Fruit fly (Drosophila melanogaster): ENCODE results near the gene Sgp.

Sgp gene

DNA sequence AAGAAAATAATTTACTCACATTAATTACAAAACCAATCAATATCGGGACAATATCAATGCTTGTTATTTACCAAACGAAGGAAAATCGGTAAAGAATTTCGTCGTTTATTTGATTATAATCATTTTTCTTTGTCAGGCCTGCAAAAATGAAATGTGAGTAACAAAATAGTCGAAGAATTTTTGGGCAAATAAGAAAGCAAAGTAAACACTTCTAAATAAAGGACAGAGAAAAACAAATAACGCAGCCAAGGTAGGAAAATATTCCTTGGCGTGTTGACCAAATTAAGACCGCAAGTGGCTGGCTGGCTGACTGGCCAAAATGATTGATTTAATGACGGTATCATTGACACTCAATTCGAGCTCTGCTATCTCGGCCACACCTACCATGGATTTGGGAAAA is 28.6 kb downstream of the Sgp start:
- no peak for TF ChIP-seq psq (GFP tag; optimal IDR thresholded peaks at IDR 0.05)
- no peak for TF ChIP-seq N (GFP tag; optimal IDR thresholded peaks at IDR 0.05)
- no peak for TF ChIP-seq tai (GFP tag; optimal IDR thresholded peaks at IDR 0.05)
- TF ChIP-seq Abd-B (GFP tag; optimal IDR thresholded peaks at IDR 0.05): no peak
- TF ChIP-seq foxo (GFP tag; optimal IDR thresholded peaks at IDR 0.05): no peak
- TF ChIP-seq br (GFP tag; optimal IDR thresholded peaks at IDR 0.05): no peak
- TF ChIP-seq Myc (optimal IDR thresholded peaks at IDR 0.05): no peak
- TF ChIP-seq Dfd (GFP tag; optimal IDR thresholded peaks at IDR 0.05): no peak
- no peak for TF ChIP-seq CrebA (GFP tag; optimal IDR thresholded peaks at IDR 0.05; ENCODE audit: borderline replicate concordance)
- no peak for TF ChIP-seq dl (GFP tag; optimal IDR thresholded peaks at IDR 0.05; ENCODE audit: insufficient read depth in 1 of 2, partially characterized antibody in 2 of 2)
- no peak for TF ChIP-seq dmrt93B (GFP tag; optimal IDR thresholded peaks at IDR 0.05)
- TF ChIP-seq rgr (GFP tag; optimal IDR thresholded peaks at IDR 0.05): no peak
- TF ChIP-seq sv (GFP tag; optimal IDR thresholded peaks at IDR 0.05): no peak
- no peak for TF ChIP-seq CG32264 (GFP tag; optimal IDR thresholded peaks at IDR 0.05)
- no peak for TF ChIP-seq Dif (GFP tag; optimal IDR thresholded peaks at IDR 0.05; ENCODE audit: partially characterized antibody)
- no peak for TF ChIP-seq OdsH (GFP tag; optimal IDR thresholded peaks at IDR 0.05)
- no peak for TF ChIP-seq Sp1 (GFP tag; optimal IDR thresholded peaks at IDR 0.05)

DNA sequence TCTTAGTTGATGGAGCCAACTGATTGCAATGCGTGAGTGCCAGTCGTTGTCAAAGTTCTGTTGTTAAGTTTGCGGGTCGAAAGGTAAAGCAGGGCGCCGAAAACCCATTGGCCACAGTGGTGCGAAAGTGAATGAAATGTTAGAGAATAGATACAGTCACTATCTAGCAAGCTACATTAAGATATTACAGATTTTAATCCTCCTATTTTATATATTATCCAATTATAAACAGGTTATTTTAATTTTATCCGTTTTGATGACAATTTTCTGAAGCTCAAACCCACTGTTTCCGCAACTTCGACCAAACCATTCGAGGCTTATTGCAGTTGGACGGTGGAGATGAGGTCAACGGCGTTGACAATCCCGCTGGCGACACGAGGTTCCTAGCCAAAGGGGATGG is 33.0 kb downstream of the Sgp start:
- no peak for TF ChIP-seq Mio (GFP tag; optimal IDR thresholded peaks at IDR 0.05)
- TF ChIP-seq foxo (GFP tag; optimal IDR thresholded peaks at IDR 0.05): peak in 1 of 2 experiments; percentile 17
- no peak for TF ChIP-seq br (GFP tag; optimal IDR thresholded peaks at IDR 0.05)
- TF ChIP-seq HLH106 (tag; optimal IDR thresholded peaks at IDR 0.05): no peak
- TF ChIP-seq h (GFP tag; optimal IDR thresholded peaks at IDR 0.05): peak; percentile 15
- TF ChIP-seq dmrt93B (GFP tag; optimal IDR thresholded peaks at IDR 0.05): no peak
- TF ChIP-seq Myc (optimal IDR thresholded peaks at IDR 0.05): no peak

DNA sequence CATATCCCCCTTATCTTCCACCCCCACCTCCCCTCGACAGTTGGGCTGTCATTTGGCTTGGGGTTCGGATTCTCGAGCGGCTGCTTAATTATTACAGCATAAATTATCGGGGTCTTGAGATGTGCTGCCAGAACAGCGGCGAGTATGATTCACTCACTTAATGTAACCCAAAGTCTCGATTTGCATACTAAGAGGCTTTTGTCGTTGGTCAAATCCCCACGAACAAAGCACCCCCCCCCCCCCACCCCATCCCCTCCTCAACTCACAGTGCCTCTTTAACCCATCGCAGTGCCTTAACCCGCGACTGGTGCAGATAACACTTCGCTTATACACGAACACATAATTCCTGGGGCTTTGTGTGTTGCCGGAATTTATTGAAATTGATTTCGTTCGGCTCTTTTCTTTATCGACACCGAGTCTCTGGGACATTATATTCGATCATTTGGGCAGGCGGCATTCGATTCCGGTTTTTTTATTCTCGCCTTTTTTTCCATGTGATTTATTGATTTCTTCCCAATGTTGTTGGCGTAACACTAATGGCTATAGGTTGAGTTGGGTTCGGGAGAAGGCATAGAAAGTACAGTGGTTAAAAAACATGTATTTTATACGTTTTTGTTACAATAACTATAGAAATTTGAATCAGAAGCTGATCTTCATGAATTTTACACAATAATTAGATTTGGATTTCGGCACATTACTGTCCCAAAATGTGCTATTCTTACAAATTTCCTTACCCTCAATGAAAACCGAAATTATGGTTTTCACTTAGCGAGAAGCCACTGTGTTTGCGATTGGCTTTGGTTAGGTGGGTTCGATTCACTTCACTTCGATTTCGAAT is 34.5 kb downstream of the Sgp start:
- TF ChIP-seq Hnf4 (GFP tag; optimal IDR thresholded peaks at IDR 0.05) (peak; percentile 17), rgr (GFP tag; optimal IDR thresholded peaks at IDR 0.05) (peak; percentile 59), woc (GFP tag; optimal IDR thresholded peaks at IDR 0.05) (no peak), Dfd (GFP tag; optimal IDR thresholded peaks at IDR 0.05) (no peak), foxo (GFP tag; optimal IDR thresholded peaks at IDR 0.05) (peak in 1 of 2 experiments; percentile 27), Sp1 (GFP tag; optimal IDR thresholded peaks at IDR 0.05) (peak; percentile 8), dmrt93B (GFP tag; optimal IDR thresholded peaks at IDR 0.05) (no peak), psq (GFP tag; optimal IDR thresholded peaks at IDR 0.05) (peak; percentile 51), brk (GFP tag; optimal IDR thresholded peaks at IDR 0.05) (no peak), HLH106 (tag; optimal IDR thresholded peaks at IDR 0.05) (peak; percentile 28), jim (GFP tag; optimal IDR thresholded peaks at IDR 0.05) (no peak), br (GFP tag; optimal IDR thresholded peaks at IDR 0.05) (peak; percentile 36), h (GFP tag; optimal IDR thresholded peaks at IDR 0.05) (peak; percentile 45), fru (GFP tag; optimal IDR thresholded peaks at IDR 0.05) (peak; percentile 70), ey (GFP tag; optimal IDR thresholded peaks at IDR 0.05) (peak; percentile 45)

DNA sequence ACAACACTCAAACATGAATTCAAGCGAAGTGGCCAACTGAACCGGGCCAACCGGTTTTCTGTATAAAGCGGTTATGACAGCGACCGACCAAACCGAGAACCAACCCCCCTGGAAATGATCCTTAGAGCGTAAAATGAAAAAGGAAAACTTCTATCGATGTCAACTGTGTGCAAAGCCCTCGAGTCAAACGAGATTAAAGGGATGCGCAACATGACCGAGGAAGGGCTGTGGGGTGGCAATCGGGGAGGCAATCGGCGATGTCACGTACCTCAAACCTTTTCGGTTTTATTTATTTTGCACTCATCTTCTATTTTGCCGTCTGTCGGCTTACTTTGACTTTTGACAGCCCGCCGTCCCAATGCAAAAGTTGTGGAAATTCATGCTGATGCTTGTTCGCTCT is 36.7 kb downstream of the Sgp start:
- TF ChIP-seq lola (GFP tag; optimal IDR thresholded peaks at IDR 0.05) (no peak), N (GFP tag; optimal IDR thresholded peaks at IDR 0.05) (no peak), Rel (GFP tag; optimal IDR thresholded peaks at IDR 0.05) (no peak), Rel (tag; optimal IDR thresholded peaks at IDR 0.05) (no peak), rgr (GFP tag; optimal IDR thresholded peaks at IDR 0.05) (no peak), CG9705 (GFP tag; optimal IDR thresholded peaks at IDR 0.05) (no peak), sage (GFP tag; optimal IDR thresholded peaks at IDR 0.05) (no peak), Vsx2 (GFP tag; optimal IDR thresholded peaks at IDR 0.05; ENCODE audit: partially characterized antibody) (no peak), Abd-B (GFP tag; optimal IDR thresholded peaks at IDR 0.05) (no peak), Dif (GFP tag; optimal IDR thresholded peaks at IDR 0.05; ENCODE audit: partially characterized antibody) (no peak), Myc (optimal IDR thresholded peaks at IDR 0.05) (no peak), CG32264 (GFP tag; optimal IDR thresholded peaks at IDR 0.05) (no peak), sv (GFP tag; optimal IDR thresholded peaks at IDR 0.05) (no peak), Sp1 (GFP tag; optimal IDR thresholded peaks at IDR 0.05) (no peak)

Measured in whole organism, wandering third instar larva.